Worm (Caenorhabditis elegans): ENCODE results near the gene irld-52.
"Not testable (repeated sequence)": the region's sequence is repeated elsewhere in the genome, so short reads cannot be mapped to it uniquely, and the experiment has no call there.

The irld-52 gene

DNA sequence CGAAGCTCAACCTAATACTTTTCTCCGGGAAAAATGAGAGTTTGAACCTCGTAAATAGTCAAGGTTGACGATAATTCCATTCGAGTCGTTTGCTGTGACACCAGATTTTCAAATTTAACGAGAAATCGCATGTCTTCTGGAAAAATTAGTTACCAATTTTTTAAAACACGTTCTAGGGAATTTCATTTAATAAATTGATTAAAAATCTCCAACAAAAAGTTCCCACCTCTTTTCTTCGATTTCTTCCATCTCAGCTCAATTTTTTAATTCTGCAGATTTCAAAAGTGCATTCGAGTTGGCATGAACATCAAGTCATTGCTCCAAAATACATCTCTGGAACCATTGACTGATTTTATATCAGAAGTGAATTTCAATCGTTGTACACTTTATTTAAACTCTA, 32.5 kb downstream of the irld-52 start, which contains the start of gene nhr-282:
nhr-282 (plus strand) TSS at position 301 of the 400 bp plus-strand sequence.
- not testable (repeated sequence) for TF ChIP-seq ceh-27 (GFP tag; optimal IDR thresholded peaks at IDR 0.05); Y53F4B.3 (GFP tag; IDR thresholded peaks at IDR 0.05); atf-7 (tag; optimal IDR thresholded peaks at IDR 0.05)

DNA sequence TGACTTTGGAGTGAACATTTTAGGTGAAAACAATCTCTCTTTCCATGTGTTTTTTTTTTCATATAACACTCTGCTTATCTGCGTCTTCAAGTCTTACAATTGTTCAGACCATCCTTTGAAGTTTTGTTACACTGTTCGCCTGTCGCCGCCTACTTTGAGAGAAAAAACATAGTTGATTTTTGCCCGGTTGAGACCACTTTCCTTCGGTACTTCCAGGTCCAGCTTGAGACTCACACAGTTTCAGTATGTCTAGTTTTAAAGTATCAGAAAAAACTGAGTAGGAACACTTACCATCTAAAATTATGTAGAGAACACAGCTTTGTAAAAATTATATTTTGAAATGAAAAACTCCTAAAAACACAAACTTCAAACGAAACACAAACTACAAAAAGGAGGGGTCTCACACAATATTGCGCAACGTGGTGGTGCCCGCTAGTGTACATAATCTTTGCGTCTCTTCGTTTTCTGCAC, 36.5 kb downstream of the irld-52 start, which contains the start of the genes fbxa-69 and F54B8.4:
fbxa-69 (minus strand) TSS at position 10 of the 471 bp plus-strand sequence.
F54B8.4 (plus strand) TSS at position 421 of the 471 bp plus-strand sequence.
- TF ChIP-seq rec-8 (tag; optimal IDR thresholded peaks at IDR 0.05) (no peak), hmg-1.2 (GFP tag; IDR thresholded peaks at IDR 0.05) (peak; percentile 24; the same call in 1 of the 2 replicates)

DNA sequence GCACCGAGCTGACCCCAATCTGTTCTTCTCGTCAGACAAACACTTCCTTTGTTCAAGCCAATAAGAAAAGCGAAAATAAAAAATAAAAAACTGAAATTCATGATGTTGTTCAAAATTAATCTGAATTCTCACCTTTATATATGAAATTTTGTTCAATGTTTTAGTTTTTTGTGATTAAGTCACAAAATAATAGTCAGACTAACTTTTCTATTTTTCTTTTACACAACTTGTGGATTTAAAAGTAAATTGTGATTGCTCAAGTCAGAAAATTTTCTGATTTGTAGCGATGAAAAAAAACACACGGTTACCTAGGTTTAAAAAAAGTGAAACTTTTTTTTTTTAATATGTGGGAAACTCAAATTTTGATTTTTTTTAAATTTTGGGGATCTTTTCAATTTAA, 38.3 kb downstream of the irld-52 start, which contains the start of gene abf-3:
abf-3 (minus strand) TSS at position 101 of the 400 bp plus-strand sequence.
- no peak for TF ChIP-seq dpl-1 (GFP tag; optimal IDR thresholded peaks at IDR 0.05)
- TF ChIP-seq ztf-3 (GFP tag; optimal IDR thresholded peaks at IDR 0.05): no peak
- no peak for TF ChIP-seq T07F8.4 (tag; optimal IDR thresholded peaks at IDR 0.05)
- TF ChIP-seq zim-3 (tag; optimal IDR thresholded peaks at IDR 0.05): no peak
- no peak for TF ChIP-seq lin-26 (GFP tag; IDR thresholded peaks at IDR 0.05)
- TF ChIP-seq mxl-1 (tag; optimal IDR thresholded peaks at IDR 0.05): no peak
- no peak for TF ChIP-seq mcd-1 (GFP tag; IDR thresholded peaks at IDR 0.05)

DNA sequence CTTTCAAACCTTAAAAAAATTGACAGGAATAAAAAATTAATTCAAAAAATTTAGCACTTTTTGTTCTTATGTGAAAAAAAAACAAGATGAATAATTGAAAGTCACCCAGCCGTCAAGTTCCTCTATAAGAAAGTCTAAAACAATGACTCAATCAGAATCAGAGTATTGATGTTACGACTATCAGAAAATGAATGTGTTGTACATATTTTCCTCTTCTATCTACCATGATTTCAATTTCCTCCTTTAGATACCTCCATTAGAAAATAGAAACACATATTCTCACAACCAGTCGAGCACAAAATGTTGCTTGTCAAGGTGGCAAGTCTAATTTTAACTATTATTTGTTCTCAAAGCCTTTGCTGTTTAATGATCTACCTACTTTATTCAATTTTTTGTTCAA, 40.5 kb downstream of the irld-52 start, which contains the start of gene srbc-48:
srbc-48 (plus strand) TSS at position 301 of the 400 bp plus-strand sequence.
- TF ChIP-seq nhr-90 (tag; optimal IDR thresholded peaks at IDR 0.05): no peak
- TF ChIP-seq cebp-2 (GFP tag; IDR thresholded peaks at IDR 0.05): no peak
- TF ChIP-seq zfh-2 (GFP tag; conservative IDR thresholded peaks at IDR 0.05): no peak
- no peak for TF ChIP-seq F37B4.10 (GFP tag; IDR thresholded peaks at IDR 0.05)
- no peak for TF ChIP-seq B0035.1 (tag; optimal IDR thresholded peaks at IDR 0.05)
- TF ChIP-seq sea-2 (GFP tag; IDR thresholded peaks at IDR 0.05): no peak
- TF ChIP-seq egrh-3 (GFP tag; IDR thresholded peaks at IDR 0.05): no peak
- TF ChIP-seq F39B2.1 (GFP tag; IDR thresholded peaks at IDR 0.05): no peak
- TF ChIP-seq rpc-1 (optimal IDR thresholded peaks at IDR 0.05): no peak
- no peak for TF ChIP-seq rpc-1 (tag; optimal IDR thresholded peaks at IDR 0.05)
- no peak for TF ChIP-seq snpc-1.3 (tag; optimal IDR thresholded peaks at IDR 0.05; ENCODE audit: insufficient read depth)
- TF ChIP-seq dpl-1 (GFP tag; optimal IDR thresholded peaks at IDR 0.05): no peak
- TF ChIP-seq aptf-3 (GFP tag; IDR thresholded peaks at IDR 0.05): no peak
- no peak for TF ChIP-seq pha-4 (tag; optimal IDR thresholded peaks at IDR 0.05)
- TF ChIP-seq tbx-9 (tag; optimal IDR thresholded peaks at IDR 0.05; ENCODE audit: borderline replicate concordance): no peak
- TF ChIP-seq egl-18 (GFP tag; IDR thresholded peaks at IDR 0.05): no peak
- no peak for TF ChIP-seq lin-35 (GFP tag; optimal IDR thresholded peaks at IDR 0.05)
- TF ChIP-seq mel-28 (tag; optimal IDR thresholded peaks at IDR 0.05; ENCODE audit: borderline replicate concordance): no peak
- TF ChIP-seq gei-17 (GFP tag; optimal IDR thresholded peaks at IDR 0.05): no peak

DNA sequence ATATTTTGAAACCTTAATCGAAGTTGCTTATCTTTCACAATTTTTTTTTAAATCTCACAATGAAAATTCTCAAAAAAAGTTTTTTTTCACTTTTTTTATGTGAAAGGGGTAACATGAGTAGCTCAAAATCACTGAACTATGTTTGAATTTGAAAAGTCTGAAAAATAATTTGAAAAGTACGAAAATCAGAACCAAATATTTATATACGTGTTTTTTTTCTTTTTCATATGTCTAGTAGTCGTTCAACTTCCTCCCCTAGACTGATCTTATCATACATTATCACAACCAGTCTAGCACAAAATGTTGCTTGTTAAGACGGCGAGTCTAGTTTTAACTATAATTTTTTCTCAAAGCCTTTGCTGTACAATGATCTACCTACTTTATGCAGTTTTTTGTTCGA, 41.9 kb downstream of the irld-52 start, which contains the start of gene srbc-49:
srbc-49 (plus strand) TSS at position 301 of the 400 bp plus-strand sequence.
- no peak for TF ChIP-seq F39B2.1 (GFP tag; IDR thresholded peaks at IDR 0.05)
- TF ChIP-seq T07F8.4 (tag; optimal IDR thresholded peaks at IDR 0.05): no peak
- no peak for TF ChIP-seq cebp-2 (GFP tag; IDR thresholded peaks at IDR 0.05)
- TF ChIP-seq somi-1 (GFP tag; optimal IDR thresholded peaks at IDR 0.05): no peak
- no peak for TF ChIP-seq ceh-91 (GFP tag; IDR thresholded peaks at IDR 0.05)
- TF ChIP-seq Y67H2A.10 (GFP tag; conservative IDR thresholded peaks at IDR 0.05): no peak
